Worm (Caenorhabditis elegans) whole organism, young adult: Measurements from ENCODE around the gene T23F11.6.

Experiments used
- B0035.1 ChIP-seq: sonication (generic microtip); optimal IDR thresholded peaks from 2 replicates; lab custom pipeline; 2016; ENCODE audit warnings: missing genetic modification characterization, mild to moderate bottlenecking, missing compliant biosample characterization, missing genotype, missing genetic modification reagents
- B0261.1 ChIP-seq: sonication (generic microtip); optimal IDR thresholded peaks from 2 replicates; lab custom pipeline; 2016; ENCODE audit warnings: mild to moderate bottlenecking, missing genetic modification characterization, moderate library complexity, missing compliant biosample characterization
- C17E4.6 ChIP-seq: fragments of 200-800 bp; sonication (Bioruptor generic); IDR thresholded peaks from 2 replicates; pipeline ENCODE4 v1.3.6; 2022; ENCODE audit warnings: missing genetic modification reagents, missing genetic modification characterization, missing compliant biosample characterization
- D2030.7 ChIP-seq: fragments of 200-800 bp; sonication (Bioruptor generic); IDR thresholded peaks from 2 replicates; pipeline ENCODE4 v1.3.6; 2022; ENCODE audit warnings: missing genetic modification reagents, missing genetic modification characterization, missing compliant biosample characterization
- F22D6.2 ChIP-seq: sonication (generic microtip); optimal IDR thresholded peaks from 2 replicates; lab custom pipeline; 2016; ENCODE audit warnings: mild to moderate bottlenecking, missing genetic modification characterization, missing compliant biosample characterization
- F39B2.1 ChIP-seq: fragments of 200-800 bp; sonication (Bioruptor generic); IDR thresholded peaks from 2 replicates; pipeline ENCODE4 v1.3.6; 2022; ENCODE audit warnings: missing genetic modification reagents, missing genetic modification characterization, missing compliant biosample characterization
- F49E8.2 ChIP-seq: sonication (generic microtip); optimal IDR thresholded peaks from 3 replicates; lab custom pipeline; 2017; ENCODE audit warnings: missing genetic modification characterization, mild to moderate bottlenecking, missing compliant biosample characterization, antibody characterized with exemption, moderate library complexity; ENCODE audit not compliant: insufficient read depth
- T07F8.4 ChIP-seq: sonication (generic microtip); optimal IDR thresholded peaks from 2 replicates; lab custom pipeline; 2016; ENCODE audit warnings: mild to moderate bottlenecking, missing genetic modification characterization, moderate library complexity, missing compliant biosample characterization
- Y53F4B.3 ChIP-seq: fragments of 200-800 bp; sonication (Bioruptor generic); IDR thresholded peaks from 2 replicates; pipeline ENCODE4 v1.3.6; 2022; ENCODE audit warnings: missing genetic modification reagents, missing genetic modification characterization, missing compliant biosample characterization
- Y56A3A.18 ChIP-seq: fragments of 200-800 bp; sonication (Bioruptor generic); IDR thresholded peaks from 2 replicates; pipeline ENCODE4 v1.3.6; 2022; ENCODE audit warnings: missing genetic modification reagents, missing genetic modification characterization, missing compliant biosample characterization
- Y67H2A.10 ChIP-seq: fragments of 200-800 bp; sonication (Bioruptor generic); conservative IDR thresholded peaks from 2 replicates; pipeline ENCODE4 v1.3.6; 2022; ENCODE audit warnings: missing genetic modification reagents, missing genetic modification characterization, missing compliant biosample characterization
- aptf-2 ChIP-seq: fragments of 200-800 bp; sonication (Bioruptor generic); conservative IDR thresholded peaks from 2 replicates; pipeline ENCODE4 v1.3.6; 2022; ENCODE audit warnings: missing genetic modification reagents, missing genetic modification characterization, missing compliant biosample characterization
- atf-7 ChIP-seq: sonication (generic microtip); optimal IDR thresholded peaks from 2 replicates; lab custom pipeline; 2017; ENCODE audit warnings: mild to moderate bottlenecking, missing genetic modification characterization, missing compliant biosample characterization
- attf-3 ChIP-seq: fragments of 200-800 bp; sonication (Bioruptor generic); conservative IDR thresholded peaks from 2 replicates; pipeline ENCODE4 v1.3.6; 2022; ENCODE audit warnings: missing genetic modification reagents, missing genetic modification characterization, missing compliant biosample characterization
- attf-5 ChIP-seq: fragments of 200-800 bp; sonication (Bioruptor generic); optimal IDR thresholded peaks from 2 replicates; lab custom pipeline; 2018; ENCODE audit warnings: mild to moderate bottlenecking, missing genetic modification characterization, missing compliant biosample characterization
- attf-6 ChIP-seq: fragments of 200-800 bp; sonication (Bioruptor generic); IDR thresholded peaks from 2 replicates; pipeline ENCODE4 v1.3.6; 2022; ENCODE audit warnings: missing genetic modification reagents, missing genetic modification characterization, missing compliant biosample characterization
- ceh-100 ChIP-seq: fragments of 200-800 bp; sonication (Bioruptor generic); IDR thresholded peaks from 2 replicates; pipeline ENCODE4 v1.3.6; 2022; ENCODE audit warnings: missing genetic modification reagents, missing genetic modification characterization, missing compliant biosample characterization
- ceh-27 ChIP-seq: fragments of 200-800 bp; sonication (Bioruptor generic); optimal IDR thresholded peaks from 2 replicates; lab custom pipeline; 2018; ENCODE audit warnings: mild to moderate bottlenecking, missing genetic modification characterization, moderate library complexity, missing compliant biosample characterization
- ceh-79 ChIP-seq: sonication (generic microtip); optimal IDR thresholded peaks from 2 replicates; lab custom pipeline; 2017; ENCODE audit warnings: mild to moderate bottlenecking, missing genetic modification characterization, missing compliant biosample characterization
- ceh-91 ChIP-seq: fragments of 200-800 bp; sonication (Bioruptor generic); IDR thresholded peaks from 2 replicates; pipeline ENCODE4 v1.3.6; 2022; ENCODE audit warnings: missing genetic modification reagents, missing genetic modification characterization, missing compliant biosample characterization
- chd-7 ChIP-seq: sonication (generic microtip); optimal IDR thresholded peaks from 2 replicates; lab custom pipeline; 2016; ENCODE audit warnings: mild to moderate bottlenecking, missing genetic modification characterization, moderate library complexity, missing compliant biosample characterization
- efl-1 ChIP-seq: fragments of 150-350 bp; optimal IDR thresholded peaks from 2 replicates; lab custom pipeline; 2014; ENCODE audit warnings: missing biosample characterization, missing genetic modification reagents, missing genetic modification characterization
- egl-18 ChIP-seq: fragments of 200-800 bp; sonication (Bioruptor generic); IDR thresholded peaks from 2 replicates; pipeline ENCODE4 v1.3.6; 2022; ENCODE audit warnings: missing genetic modification reagents, missing genetic modification characterization, missing compliant biosample characterization
- ekl-4 ChIP-seq: fragments of 200-800 bp; sonication (Bioruptor generic); IDR thresholded peaks from 2 replicates; pipeline ENCODE4 v1.3.6; 2022; ENCODE audit warnings: missing genetic modification reagents, missing genetic modification characterization, missing compliant biosample characterization
- hlh-12 ChIP-seq: sonication (generic microtip); optimal IDR thresholded peaks from 2 replicates; lab custom pipeline; 2016; ENCODE audit warnings: missing genetic modification characterization, missing compliant biosample characterization
- hmg-20 ChIP-seq: fragments of 200-800 bp; sonication (Bioruptor generic); IDR thresholded peaks from 2 replicates; pipeline ENCODE4 v1.3.6; 2022; ENCODE audit warnings: missing genetic modification reagents, missing genetic modification characterization, missing compliant biosample characterization
- hrde-1 ChIP-seq: sonication (generic microtip); optimal IDR thresholded peaks from 2 replicates; lab custom pipeline; 2016; ENCODE audit warnings: missing genetic modification characterization, mild to moderate bottlenecking, missing compliant biosample characterization, moderate library complexity, missing genotype, missing genetic modification reagents, borderline replicate concordance
- lin-26 ChIP-seq: fragments of 200-800 bp; sonication (Bioruptor generic); IDR thresholded peaks from 2 replicates; pipeline ENCODE4 v1.3.6; 2022; ENCODE audit warnings: missing genetic modification reagents, missing genetic modification characterization, missing compliant biosample characterization
- lin-35 ChIP-seq, 3 experiments: fragments of 150-350 bp in 2 of 3; sonication (generic microtip) in 1 of 3; optimal IDR thresholded peaks; 2 replicates each; lab custom pipeline; 2014 to 2018; ENCODE audit warnings: missing biosample characterization in 3 of 3, missing genetic modification characterization in 3 of 3, missing genetic modification reagents in 3 of 3
- lin-54 ChIP-seq: fragments of 200-800 bp; sonication (Bioruptor generic); optimal IDR thresholded peaks from 2 replicates; lab custom pipeline; 2018; ENCODE audit warnings: mild to moderate bottlenecking, missing genetic modification characterization, missing compliant biosample characterization
- madf-10 ChIP-seq: sonication (generic microtip); optimal IDR thresholded peaks from 2 replicates; lab custom pipeline; 2016; ENCODE audit warnings: mild to moderate bottlenecking, missing genetic modification characterization, missing compliant biosample characterization
- madf-3 ChIP-seq: fragments of 200-800 bp; sonication (Bioruptor generic); IDR thresholded peaks from 2 replicates; pipeline ENCODE4 v1.3.6; 2022; ENCODE audit warnings: missing genetic modification reagents, missing genetic modification characterization, missing compliant biosample characterization
- madf-8 ChIP-seq: fragments of 200-800 bp; sonication (Bioruptor generic); conservative IDR thresholded peaks from 2 replicates; pipeline ENCODE4 v1.3.6; 2022; ENCODE audit warnings: missing genetic modification reagents, missing genetic modification characterization, missing compliant biosample characterization
- mes-4 ChIP-seq: sonication (generic microtip); optimal IDR thresholded peaks from 2 replicates; lab custom pipeline; 2016; ENCODE audit warnings: missing genotype, missing genetic modification characterization, missing compliant biosample characterization
- nfya-1 ChIP-seq: sonication (generic microtip); optimal IDR thresholded peaks from 2 replicates; lab custom pipeline; 2017; ENCODE audit warnings: antibody characterized with exemption, missing compliant biosample characterization, missing genetic modification characterization, borderline replicate concordance; ENCODE audit not compliant: insufficient read depth
- nhr-120 ChIP-seq: fragments of 200-800 bp; sonication (Bioruptor generic); IDR thresholded peaks from 2 replicates; pipeline ENCODE4 v1.3.6; 2022; ENCODE audit warnings: missing genetic modification characterization, missing compliant biosample characterization
- nhr-179 ChIP-seq: sonication (generic microtip); optimal IDR thresholded peaks from 2 replicates; lab custom pipeline; 2016; ENCODE audit warnings: mild to moderate bottlenecking, missing genetic modification characterization, missing compliant biosample characterization
- nhr-27 ChIP-seq: fragments of 200-800 bp; sonication (Bioruptor generic); optimal IDR thresholded peaks from 2 replicates; lab custom pipeline; 2018; ENCODE audit warnings: mild to moderate bottlenecking, missing genetic modification characterization, moderate library complexity, missing compliant biosample characterization
- nhr-80 ChIP-seq: sonication (generic microtip); optimal IDR thresholded peaks from 2 replicates; lab custom pipeline; 2016; ENCODE audit warnings: missing genetic modification characterization, missing compliant biosample characterization
- nhr-90 ChIP-seq: sonication (generic microtip); optimal IDR thresholded peaks from 2 replicates; lab custom pipeline; 2016; ENCODE audit warnings: missing genotype, mild to moderate bottlenecking, missing genetic modification characterization, missing compliant biosample characterization
- pha-4 ChIP-seq: fragments of 150-350 bp; sonication (generic microtip); optimal IDR thresholded peaks from 2 replicates; lab custom pipeline; 2014; ENCODE audit warnings: missing biosample characterization, missing genetic modification reagents, missing genetic modification characterization
- snpc-1.1 ChIP-seq: sonication (generic microtip); optimal IDR thresholded peaks from 2 replicates; lab custom pipeline; 2017; ENCODE audit warnings: missing genetic modification characterization, mild to moderate bottlenecking, missing compliant biosample characterization, antibody characterized with exemption, moderate library complexity, missing genotype, missing genetic modification reagents; ENCODE audit not compliant: insufficient read depth
- tbx-9 ChIP-seq: sonication (generic microtip); optimal IDR thresholded peaks from 2 replicates; lab custom pipeline; 2016; ENCODE audit warnings: borderline replicate concordance, missing genetic modification characterization, inconsistent platforms, missing compliant biosample characterization
- zfh-2 ChIP-seq: fragments of 200-800 bp; sonication (Bioruptor generic); conservative IDR thresholded peaks from 2 replicates; pipeline ENCODE4 v1.3.6; 2022; ENCODE audit warnings: missing genetic modification reagents, missing genetic modification characterization, missing compliant biosample characterization
- ztf-18 ChIP-seq: sonication (generic microtip); optimal IDR thresholded peaks from 2 replicates; lab custom pipeline; 2016; ENCODE audit warnings: missing genotype, mild to moderate bottlenecking, missing genetic modification characterization, missing compliant biosample characterization
- ztf-22 ChIP-seq: fragments of 200-800 bp; sonication (Bioruptor generic); optimal IDR thresholded peaks from 2 replicates; lab custom pipeline; 2018; ENCODE audit warnings: mild to moderate bottlenecking, missing genetic modification characterization, moderate library complexity, missing compliant biosample characterization
- ztf-28 ChIP-seq: fragments of 200-800 bp; sonication (Bioruptor generic); IDR thresholded peaks from 2 replicates; pipeline ENCODE4 v1.3.6; 2022; ENCODE audit warnings: missing genetic modification reagents, missing genetic modification characterization, missing compliant biosample characterization

The T23F11.6 gene

ce11 chrIII:4649811-4650544 lies 2.3 kb upstream of the T23F11.6 start, which contains the start of gene ppm-2:
ppm-2 (plus strand) TSS chrIII:4650494.
- peak; percentile 50 for TF ChIP-seq efl-1 (GFP tag; lab: Kevin White, UChicago)
- TF ChIP-seq ztf-18 (tag; lab: Kevin White, UChicago) = no peak
- TF ChIP-seq egl-18 (GFP tag; lab: Robert Waterston, UW) = no peak
- no peak for TF ChIP-seq nhr-179 (tag; lab: Kevin White, UChicago)
- TF ChIP-seq B0035.1 (tag; lab: Kevin White, UChicago) = no peak
- no peak for TF ChIP-seq ztf-22
- no peak for TF ChIP-seq hrde-1 (tag; lab: Kevin White, UChicago)
- peak; percentile 76 for TF ChIP-seq D2030.7 (GFP tag; lab: Robert Waterston, UW)
- TF ChIP-seq B0261.1 (tag; lab: Kevin White, UChicago) = no peak
- TF ChIP-seq atf-7 (tag; lab: Kevin White, UChicago) = peak; percentile 20
- TF ChIP-seq Y67H2A.10 (GFP tag; lab: Robert Waterston, UW) = no peak
- 0 out of 2 replicates have a peak, but pooled peaks have one; percentile 59 for TF ChIP-seq aptf-2 (GFP tag; lab: Robert Waterston, UW)
- TF ChIP-seq madf-10 = no peak
- no peak for TF ChIP-seq T07F8.4 (tag; lab: Kevin White, UChicago)
- TF ChIP-seq attf-3 = no peak
- TF ChIP-seq attf-5 = no peak
- TF ChIP-seq lin-26 (GFP tag; lab: Robert Waterston, UW) = no peak
- no peak for TF ChIP-seq snpc-1.1 (tag; lab: Kevin White, UChicago)
- TF ChIP-seq nhr-80 = peak; percentile 31
- TF ChIP-seq F39B2.1 (GFP tag; lab: Robert Waterston, UW) = no peak
- TF ChIP-seq C17E4.6 (GFP tag; lab: Robert Waterston, UW) = no peak
- TF ChIP-seq pha-4 = no peak
- TF ChIP-seq ceh-27 (GFP tag; lab: Kevin White, UChicago) = no peak
- TF ChIP-seq attf-6 (GFP tag; lab: Robert Waterston, UW) = no peak
- TF ChIP-seq ceh-91 (GFP tag; lab: Robert Waterston, UW) = peak; percentile 87
- no peak for TF ChIP-seq ztf-28
- TF ChIP-seq lin-54 (GFP tag; lab: Kevin White, UChicago) = peak; percentile 1
- 0 out of 2 replicates have a peak, but pooled peaks have one; percentile 58 for TF ChIP-seq ekl-4
- TF ChIP-seq Y56A3A.18 (GFP tag; lab: Robert Waterston, UW) = no peak; the same call in 1 of the 2 replicates
- no peak for TF ChIP-seq hlh-12 (tag; lab: Kevin White, UChicago)
- TF ChIP-seq nhr-90 (tag; lab: Kevin White, UChicago) = no peak
- no peak for TF ChIP-seq F22D6.2 (tag; lab: Kevin White, UChicago)
- no peak for TF ChIP-seq chd-7 (tag; lab: Kevin White, UChicago)
- no peak for TF ChIP-seq hmg-20 (GFP tag; lab: Robert Waterston, UW)
- no peak for TF ChIP-seq nhr-120 (GFP tag; lab: Robert Waterston, UW)
- TF ChIP-seq tbx-9 (tag; lab: Kevin White, UChicago) = no peak
- TF ChIP-seq nhr-27 (tag; lab: Kevin White, UChicago) = no peak
- TF ChIP-seq nfya-1 (tag; lab: Kevin White, UChicago) = no peak
- TF ChIP-seq zfh-2 (GFP tag; lab: Robert Waterston, UW) = no peak
- TF ChIP-seq ceh-79 = no peak
- TF ChIP-seq mes-4 (tag; lab: Kevin White, UChicago) = no peak
- no peak for TF ChIP-seq ceh-100 (GFP tag; lab: Robert Waterston, UW)
- TF ChIP-seq lin-35 (GFP tag; optimal IDR thresholded peaks at IDR 0.05; lab: Kevin White, UChicago) = no peak
- TF ChIP-seq madf-8 (GFP tag; lab: Robert Waterston, UW) = peak; percentile 100
- 0 out of 2 replicates have a peak, but pooled peaks have one; percentile 2 for TF ChIP-seq madf-3 (GFP tag; lab: Robert Waterston, UW)
- peak; percentile 87 for TF ChIP-seq F49E8.2 (tag; lab: Kevin White, UChicago)
- TF ChIP-seq Y53F4B.3 (GFP tag; lab: Robert Waterston, UW) = 0 out of 2 replicates have a peak, but pooled peaks have one; percentile 10
